Worm (Caenorhabditis elegans) whole organism, early embryonic: Measurements from ENCODE around the gene T09A5.14.

Experiments used
- B0310.2 ChIP-seq: sonication (generic microtip); optimal IDR thresholded peaks from 2 replicates; lab custom pipeline; 2016; ENCODE audit warnings: mild to moderate bottlenecking, missing genetic modification characterization, missing compliant biosample characterization
- ama-1 ChIP-seq: fragments of 150-350 bp; optimal IDR thresholded peaks from 2 replicates; lab custom pipeline; 2014
- flt-1 ChIP-seq: fragments of 200-800 bp; sonication (Bioruptor generic); IDR thresholded peaks from 2 replicates; pipeline ENCODE4 v1.3.6; 2022; ENCODE audit warnings: missing genetic modification characterization, missing compliant biosample characterization
- sea-1 ChIP-seq: fragments of 200-800 bp; sonication (Bioruptor generic); conservative IDR thresholded peaks from 2 replicates; pipeline ENCODE4 v1.3.6; 2022; ENCODE audit warnings: missing genetic modification characterization, missing compliant biosample characterization

- TF ChIP-seq flt-1 (GFP tag; lab: Robert Waterston, UW) (no peak), ama-1 (lab: Kevin White, UChicago) (no peak), B0310.2 (tag; lab: Kevin White, UChicago) (no peak), sea-1 (GFP tag; lab: Robert Waterston, UW) (no peak)
Measured at ce11 chrII:7814215-7814614, 17.9 kb upstream of the T09A5.14 start.
